Worm (Caenorhabditis elegans) whole organism, late embryonic: ENCODE results near the gene clc-26.

ENCODE experiments used
- C38D4.7 ChIP-seq: fragments of 200-800 bp; sonication (Bioruptor generic); optimal IDR thresholded peaks from 2 replicates; lab custom pipeline; 2018; ENCODE audit warnings: mild to moderate bottlenecking, missing genetic modification characterization, moderate library complexity, missing compliant biosample characterization
- F13H6.1 ChIP-seq: sonication (generic microtip); optimal IDR thresholded peaks from 2 replicates; lab custom pipeline; 2016; ENCODE audit warnings: missing genetic modification characterization, missing compliant biosample characterization
- K02D7.2 ChIP-seq: sonication (generic microtip); optimal IDR thresholded peaks from 2 replicates; lab custom pipeline; 2017; ENCODE audit warnings: mild to moderate bottlenecking, missing genetic modification characterization, missing compliant biosample characterization
- K09A11.1 ChIP-seq: sonication (generic microtip); optimal IDR thresholded peaks from 2 replicates; lab custom pipeline; 2017; ENCODE audit warnings: antibody characterized with exemption, mild to moderate bottlenecking, missing genetic modification characterization, missing compliant biosample characterization; ENCODE audit not compliant: insufficient read depth
- Y22D7AL.16 ChIP-seq: sonication (generic microtip); optimal IDR thresholded peaks from 2 replicates; lab custom pipeline; 2016; ENCODE audit warnings: missing genetic modification characterization, missing compliant biosample characterization
- ahr-1 ChIP-seq: sonication (generic microtip); optimal IDR thresholded peaks from 2 replicates; lab custom pipeline; 2016; ENCODE audit warnings: missing genetic modification characterization, missing compliant biosample characterization
- ama-1 ChIP-seq: fragments of 150-350 bp; optimal IDR thresholded peaks from 2 replicates; lab custom pipeline; 2014
- ceh-14 ChIP-seq: sonication (generic microtip); optimal IDR thresholded peaks from 2 replicates; lab custom pipeline; 2016; ENCODE audit warnings: missing genotype, missing genetic modification characterization, missing compliant biosample characterization
- ceh-18 ChIP-seq: sonication (generic microtip); optimal IDR thresholded peaks from 2 replicates; lab custom pipeline; 2016; ENCODE audit warnings: missing genetic modification characterization, missing compliant biosample characterization
- ceh-19 ChIP-seq: fragments of 200-800 bp; sonication (Bioruptor generic); optimal IDR thresholded peaks from 2 replicates; lab custom pipeline; 2018; ENCODE audit warnings: mild to moderate bottlenecking, missing genetic modification characterization, missing compliant biosample characterization
- ceh-2 ChIP-seq: sonication (generic microtip); optimal IDR thresholded peaks from 2 replicates; lab custom pipeline; 2016; ENCODE audit warnings: missing genotype, missing genetic modification characterization, missing compliant biosample characterization
- ceh-22 ChIP-seq: sonication (generic microtip); optimal IDR thresholded peaks from 2 replicates; lab custom pipeline; 2017; ENCODE audit warnings: missing biosample characterization, missing genetic modification characterization
- ceh-24 ChIP-seq: sonication (generic microtip); optimal IDR thresholded peaks from 2 replicates; lab custom pipeline; 2016; ENCODE audit warnings: mild to moderate bottlenecking, missing genetic modification characterization, missing compliant biosample characterization
- ceh-30 ChIP-seq: fragments of 150-350 bp; optimal IDR thresholded peaks from 2 replicates; lab custom pipeline; 2014; ENCODE audit warnings: missing biosample characterization, missing genetic modification characterization
- ceh-31 ChIP-seq: sonication (generic microtip); optimal IDR thresholded peaks from 2 replicates; lab custom pipeline; 2016; ENCODE audit warnings: missing genetic modification characterization, missing compliant biosample characterization
- ceh-45 ChIP-seq: fragments of 200-800 bp; sonication (Bioruptor generic); IDR thresholded peaks from 2 replicates; pipeline ENCODE4 v1.3.6; 2022; ENCODE audit warnings: missing genetic modification reagents, missing genetic modification characterization, missing compliant biosample characterization
- ceh-48 ChIP-seq: sonication (generic microtip); optimal IDR thresholded peaks from 2 replicates; lab custom pipeline; 2016; ENCODE audit warnings: missing genetic modification characterization, inconsistent platforms, missing compliant biosample characterization
- ceh-6 ChIP-seq: fragments of 200-800 bp; sonication (Bioruptor generic); optimal IDR thresholded peaks from 2 replicates; lab custom pipeline; 2018; ENCODE audit warnings: mild to moderate bottlenecking, missing genetic modification characterization, missing compliant biosample characterization
- ceh-9 ChIP-seq: sonication (generic microtip); optimal IDR thresholded peaks from 2 replicates; lab custom pipeline; 2016; ENCODE audit warnings: mild to moderate bottlenecking, missing genetic modification characterization, inconsistent platforms, missing compliant biosample characterization
- che-1 ChIP-seq: sonication (generic microtip); optimal IDR thresholded peaks from 2 replicates; lab custom pipeline; 2016; ENCODE audit warnings: mild to moderate bottlenecking, missing genetic modification characterization, missing compliant biosample characterization
- dmd-4 ChIP-seq: sonication (generic microtip); optimal IDR thresholded peaks from 2 replicates; lab custom pipeline; 2016; ENCODE audit warnings: borderline replicate concordance, missing genetic modification characterization, missing compliant biosample characterization
- elt-4 ChIP-seq: sonication (generic microtip); optimal IDR thresholded peaks from 2 replicates; lab custom pipeline; 2016; ENCODE audit warnings: missing genetic modification characterization, missing compliant biosample characterization
- eyg-1 ChIP-seq: sonication (generic microtip); optimal IDR thresholded peaks from 2 replicates; lab custom pipeline; 2016; ENCODE audit warnings: missing genotype, missing genetic modification characterization, missing compliant biosample characterization
- fax-1 ChIP-seq: sonication (generic microtip); optimal IDR thresholded peaks from 2 replicates; lab custom pipeline; 2016; ENCODE audit warnings: missing genotype, missing genetic modification characterization, missing compliant biosample characterization
- hlh-15 ChIP-seq: sonication (generic microtip); optimal IDR thresholded peaks from 2 replicates; lab custom pipeline; 2016; ENCODE audit warnings: missing genetic modification characterization, missing compliant biosample characterization
- hlh-30 ChIP-seq: sonication (generic microtip); optimal IDR thresholded peaks from 2 replicates; lab custom pipeline; 2017; ENCODE audit warnings: antibody characterized with exemption, missing genetic modification characterization, missing compliant biosample characterization; ENCODE audit not compliant: insufficient read depth
- hlh-6 ChIP-seq: sonication (generic microtip); optimal IDR thresholded peaks from 2 replicates; lab custom pipeline; 2016; ENCODE audit warnings: missing genotype, missing genetic modification characterization, missing compliant biosample characterization
- lim-6 ChIP-seq: sonication (generic microtip); optimal IDR thresholded peaks from 2 replicates; lab custom pipeline; 2016; ENCODE audit warnings: missing genetic modification characterization, missing compliant biosample characterization
- lin-11 ChIP-seq: fragments of 200-800 bp; sonication (Bioruptor generic); optimal IDR thresholded peaks from 2 replicates; lab custom pipeline; 2018; ENCODE audit warnings: mild to moderate bottlenecking, missing genetic modification characterization, missing compliant biosample characterization
- mec-3 ChIP-seq: sonication (generic microtip); optimal IDR thresholded peaks from 2 replicates; lab custom pipeline; 2016; ENCODE audit warnings: borderline replicate concordance, missing genetic modification characterization, missing compliant biosample characterization
- nfya-1 ChIP-seq: sonication (generic microtip); optimal IDR thresholded peaks from 2 replicates; lab custom pipeline; 2017; ENCODE audit warnings: missing genetic modification characterization, mild to moderate bottlenecking, missing compliant biosample characterization, antibody characterized with exemption, moderate library complexity
- nhr-11 ChIP-seq: fragments of 150-350 bp; optimal IDR thresholded peaks from 2 replicates; lab custom pipeline; 2014; ENCODE audit warnings: missing biosample characterization, missing genetic modification characterization
- nhr-232 ChIP-seq: sonication (generic microtip); optimal IDR thresholded peaks from 2 replicates; lab custom pipeline; 2016; ENCODE audit warnings: missing genetic modification characterization, missing compliant biosample characterization
- odd-2 ChIP-seq: sonication (generic microtip); optimal IDR thresholded peaks from 2 replicates; lab custom pipeline; 2017; ENCODE audit warnings: antibody characterized with exemption, mild to moderate bottlenecking, missing genetic modification characterization, missing compliant biosample characterization
- pag-3 ChIP-seq: sonication (generic microtip); optimal IDR thresholded peaks from 2 replicates; lab custom pipeline; 2016; ENCODE audit warnings: missing compliant biosample characterization, missing genetic modification characterization, borderline replicate concordance
- pat-9 ChIP-seq: fragments of 200-800 bp; sonication (Bioruptor generic); optimal IDR thresholded peaks from 2 replicates; lab custom pipeline; 2018; ENCODE audit warnings: mild to moderate bottlenecking, missing genetic modification characterization, moderate library complexity, missing compliant biosample characterization
- pha-2 ChIP-seq: sonication (generic microtip); optimal IDR thresholded peaks from 2 replicates; lab custom pipeline; 2017; ENCODE audit warnings: mild to moderate bottlenecking, missing genetic modification characterization, missing compliant biosample characterization
- pqm-1 ChIP-seq: sonication (generic microtip); optimal IDR thresholded peaks from 2 replicates; lab custom pipeline; 2016; ENCODE audit warnings: missing genetic modification characterization, missing compliant biosample characterization
- pros-1 ChIP-seq: fragments of 150-350 bp; optimal IDR thresholded peaks from 2 replicates; lab custom pipeline; 2014; ENCODE audit warnings: missing biosample characterization, missing genetic modification reagents, missing genetic modification characterization
- ref-2 ChIP-seq: sonication (generic microtip); optimal IDR thresholded peaks from 2 replicates; lab custom pipeline; 2016; ENCODE audit warnings: missing genetic modification characterization, missing compliant biosample characterization
- sdc-2 ChIP-seq: sonication (generic microtip); optimal IDR thresholded peaks from 2 replicates; lab custom pipeline; 2016; ENCODE audit warnings: missing genotype, missing genetic modification characterization, missing compliant biosample characterization
- sox-4 ChIP-seq: sonication (generic microtip); optimal IDR thresholded peaks from 2 replicates; lab custom pipeline; 2017; ENCODE audit warnings: mild to moderate bottlenecking, missing genetic modification characterization, inconsistent platforms, missing compliant biosample characterization
- syd-9 ChIP-seq: sonication (generic microtip); optimal IDR thresholded peaks from 2 replicates; lab custom pipeline; 2016; ENCODE audit warnings: mild to moderate bottlenecking, missing genetic modification characterization, moderate library complexity, missing compliant biosample characterization
- tbx-2 ChIP-seq: sonication (generic microtip); optimal IDR thresholded peaks from 2 replicates; lab custom pipeline; 2016; ENCODE audit warnings: missing genetic modification characterization, missing compliant biosample characterization
- tbx-7 ChIP-seq: sonication (generic microtip); optimal IDR thresholded peaks from 2 replicates; lab custom pipeline; 2016; ENCODE audit warnings: missing genotype, missing genetic modification characterization, missing compliant biosample characterization
- unc-3 ChIP-seq, 2 experiments: fragments of 200-800 bp in 1 of 2; sonication (Bioruptor generic) in 1 of 2; sonication (generic microtip) in 1 of 2; conservative IDR thresholded peaks in 1 of 2; optimal IDR thresholded peaks in 1 of 2; 2 replicates each; pipeline versions ENCODE4 v1.3.6 to Lab custom; 2016 to 2022; ENCODE audit warnings: missing compliant biosample characterization in 2 of 2, missing genetic modification characterization in 2 of 2, missing genetic modification reagents in 1 of 2
- unc-42 ChIP-seq: sonication (generic microtip); optimal IDR thresholded peaks from 2 replicates; lab custom pipeline; 2016; ENCODE audit warnings: missing genotype, missing genetic modification characterization, missing compliant biosample characterization
- unc-86 ChIP-seq: sonication (generic microtip); optimal IDR thresholded peaks from 2 replicates; lab custom pipeline; 2016; ENCODE audit warnings: missing genetic modification characterization, missing compliant biosample characterization
- zip-5 ChIP-seq: sonication (generic microtip); optimal IDR thresholded peaks from 2 replicates; lab custom pipeline; 2016; ENCODE audit warnings: missing genetic modification characterization, missing compliant biosample characterization
- ztf-16 ChIP-seq: sonication (generic microtip); optimal IDR thresholded peaks from 2 replicates; lab custom pipeline; 2017; ENCODE audit warnings: missing genetic modification characterization, missing compliant biosample characterization

The clc-26 gene

DNA sequence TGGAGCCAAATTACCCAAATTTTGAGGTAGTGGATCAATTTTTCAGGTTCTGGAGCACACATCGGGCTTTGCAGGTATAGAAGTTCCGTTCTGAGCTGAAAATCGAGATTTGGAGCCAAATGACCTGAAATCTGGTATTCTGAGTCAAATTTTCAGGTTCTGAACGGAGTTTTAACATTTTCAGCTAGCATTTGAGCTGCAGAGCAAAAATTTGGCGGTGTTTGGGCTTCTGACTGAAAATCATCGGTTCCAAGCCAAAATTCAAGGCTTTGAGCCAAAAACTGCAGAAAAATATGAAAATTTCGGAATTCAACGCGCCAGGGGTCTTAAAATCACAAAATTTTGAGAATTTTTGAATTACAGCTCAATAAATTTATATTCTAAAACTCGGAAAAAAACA lies at the start of gene clc-26, which contains the start of gene E_BE45912.2:
Gene clc-26, minus strand, starts transcription at position 101 of the 400 bp plus-strand sequence.
Gene E_BE45912.2, minus strand, starts transcription at position 139 of the 400 bp plus-strand sequence.
- no peak for TF ChIP-seq syd-9 (tag; lab: Kevin White, UChicago)
- TF ChIP-seq unc-42, result no peak
- TF ChIP-seq pros-1 (tag; lab: Kevin White, UChicago), result no peak
- no peak for TF ChIP-seq fax-1 (tag; lab: Kevin White, UChicago)
- TF ChIP-seq ceh-31 (tag; lab: Kevin White, UChicago), result no peak

DNA sequence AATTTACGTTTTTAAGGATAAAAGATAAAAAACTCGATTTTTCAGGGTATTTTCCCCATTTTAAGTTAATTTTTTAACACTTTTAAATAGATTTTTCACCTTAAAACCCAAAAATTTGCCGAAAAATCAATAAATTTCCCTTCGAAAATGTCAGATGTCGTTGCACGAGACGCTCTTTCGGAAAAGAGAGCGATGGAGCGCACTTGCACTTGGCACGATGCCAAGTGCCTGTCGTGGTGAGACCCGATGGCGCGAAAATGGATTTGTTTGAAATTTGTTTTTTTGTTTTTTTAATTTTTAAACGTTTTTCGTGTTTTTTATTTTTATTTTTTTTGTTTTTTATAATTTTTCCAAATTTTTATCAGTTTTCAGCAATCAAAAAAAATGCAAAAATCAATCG lies 49.7 kb upstream of the clc-26 start, which contains the start of the genes rab-18 and kbp-4:
Gene rab-18, minus strand, starts transcription at position 240 of the 400 bp plus-strand sequence.
Gene kbp-4, plus strand, starts transcription at position 366 of the 400 bp plus-strand sequence.
- TF ChIP-seq nhr-11 (tag; lab: Kevin White, UChicago), result no peak
- TF ChIP-seq ceh-18, result peak; percentile 65
- peak; percentile 9 for TF ChIP-seq ztf-16
- TF ChIP-seq nfya-1 (tag; lab: Kevin White, UChicago), result peak; percentile 88
- peak; percentile 21 for TF ChIP-seq pqm-1 (tag; lab: Kevin White, UChicago)
- TF ChIP-seq dmd-4 (tag; lab: Kevin White, UChicago), result no peak
- TF ChIP-seq pat-9 (tag; lab: Kevin White, UChicago), result no peak
- no peak for TF ChIP-seq ceh-2 (tag; lab: Kevin White, UChicago)
- TF ChIP-seq ahr-1, result no peak
- TF ChIP-seq Y22D7AL.16 (tag; lab: Kevin White, UChicago), result no peak
- TF ChIP-seq che-1 (tag; lab: Kevin White, UChicago), result no peak
- no peak for TF ChIP-seq hlh-6
- TF ChIP-seq ceh-19, result no peak
- TF ChIP-seq pros-1 (tag; lab: Kevin White, UChicago), result no peak
- no peak for TF ChIP-seq ref-2
- TF ChIP-seq odd-2 (tag; lab: Kevin White, UChicago), result peak; percentile 26
- TF ChIP-seq sox-4, result no peak
- no peak for TF ChIP-seq sdc-2 (tag; lab: Kevin White, UChicago)
- no peak for TF ChIP-seq lim-6
- peak; percentile 56 for TF ChIP-seq ceh-31 (tag; lab: Kevin White, UChicago)
- TF ChIP-seq lin-11 (tag; lab: Kevin White, UChicago), result no peak
- peak; percentile 90 for TF ChIP-seq ceh-48 (tag; lab: Kevin White, UChicago)
- TF ChIP-seq ceh-6 (GFP tag; lab: Kevin White, UChicago), result no peak
- no peak for TF ChIP-seq F13H6.1
- TF ChIP-seq K09A11.1 (tag; lab: Kevin White, UChicago), result no peak
- no peak for TF ChIP-seq ceh-24 (tag; lab: Kevin White, UChicago)
- TF ChIP-seq nhr-232, result no peak
- TF ChIP-seq C38D4.7 (GFP tag; lab: Kevin White, UChicago), result no peak
- peak; percentile 44 for TF ChIP-seq ceh-14 (tag; lab: Kevin White, UChicago)
- peak; percentile 35 for TF ChIP-seq unc-42
- no peak for TF ChIP-seq ceh-9
- TF ChIP-seq elt-4 (tag; lab: Kevin White, UChicago), result no peak
- TF ChIP-seq pag-3 (tag; lab: Kevin White, UChicago), result no peak
- TF ChIP-seq syd-9 (tag; lab: Kevin White, UChicago), result no peak
- no peak for TF ChIP-seq tbx-7 (tag; lab: Kevin White, UChicago)
- no peak for TF ChIP-seq K02D7.2 (tag; lab: Kevin White, UChicago)
- TF ChIP-seq ceh-45, result no peak
- peak; percentile 97 for TF ChIP-seq hlh-30 (tag; lab: Kevin White, UChicago)
- TF ChIP-seq hlh-15 (tag; lab: Kevin White, UChicago), result no peak
- no peak for TF ChIP-seq unc-86 (tag; lab: Kevin White, UChicago)
- TF ChIP-seq mec-3, result no peak
- no peak for TF ChIP-seq unc-3 (GFP tag; conservative IDR thresholded peaks at IDR 0.05; lab: Robert Waterston, UW)
- TF ChIP-seq unc-3 (tag; optimal IDR thresholded peaks at IDR 0.05; lab: Kevin White, UChicago), result peak; percentile 7
- TF ChIP-seq eyg-1 (tag; lab: Kevin White, UChicago), result no peak
- TF ChIP-seq pha-2 (tag; lab: Kevin White, UChicago), result no peak
- no peak for TF ChIP-seq ceh-22 (tag; lab: Kevin White, UChicago)
- TF ChIP-seq tbx-2, result peak; percentile 60
- TF ChIP-seq fax-1 (tag; lab: Kevin White, UChicago), result no peak
- no peak for TF ChIP-seq zip-5 (tag; lab: Kevin White, UChicago)
- no peak for TF ChIP-seq ama-1 (lab: Kevin White, UChicago)
- TF ChIP-seq ceh-30, result peak; percentile 49
